Fruit fly (Drosophila melanogaster): ENCODE measurements around the gene C1GalTA.

DNA sequence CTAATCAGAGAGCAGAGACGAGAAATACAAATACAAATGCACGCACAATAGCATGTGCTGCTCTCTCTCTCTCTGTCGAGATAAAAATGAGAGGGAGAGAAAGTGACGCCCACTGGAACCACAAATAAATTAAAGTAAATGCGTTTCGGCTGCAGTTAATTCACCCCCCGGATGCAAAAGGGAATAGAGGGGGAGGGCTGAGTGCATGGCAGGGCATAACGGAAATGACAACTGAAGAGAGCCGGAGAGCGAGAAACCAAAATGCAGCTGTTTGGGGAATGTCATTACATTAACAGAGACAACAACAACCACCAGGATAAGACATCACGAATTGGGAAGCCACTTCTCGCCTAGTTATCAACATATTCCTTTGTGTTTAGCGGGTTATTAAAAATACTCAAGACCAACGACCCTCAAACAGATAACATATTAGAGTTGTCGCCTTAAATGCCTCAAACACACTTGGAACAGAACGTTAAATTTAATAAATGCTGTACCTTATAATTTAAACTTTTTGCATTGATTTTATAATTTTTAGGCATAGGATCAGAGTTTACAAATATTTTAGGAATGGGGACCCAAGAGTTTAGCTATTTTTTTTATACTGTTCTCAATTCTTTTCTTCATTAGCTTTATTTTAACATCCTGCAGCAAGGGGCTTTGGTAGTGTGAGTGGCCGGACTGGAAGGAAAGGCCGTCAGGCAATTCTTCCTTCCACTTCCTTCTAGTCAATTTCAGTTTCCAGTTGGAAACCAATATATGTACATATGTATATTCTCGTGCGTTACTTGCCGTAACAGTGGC, 895 bp downstream of the C1GalTA start:
- no peak for TF ChIP-seq h (optimal IDR thresholded peaks at IDR 0.05)
- no peak for TF ChIP-seq Myc (optimal IDR thresholded peaks at IDR 0.05)
- no peak for TF ChIP-seq psq (optimal IDR thresholded peaks at IDR 0.05)
